Worm (Caenorhabditis elegans) whole organism, young adult: ENCODE results near the gene nrf-6.
A peak's percentile ranks its signal among the peaks of the same experiment; 100 is the strongest.

Source experiments
- B0019.2 ChIP-seq: fragments of 200-800 bp; sonication (Bioruptor generic); conservative IDR thresholded peaks from 2 replicates; pipeline ENCODE4 v1.3.6; 2022; ENCODE audit warnings: missing genetic modification reagents, missing genetic modification characterization, missing compliant biosample characterization
- D2030.7 ChIP-seq: fragments of 200-800 bp; sonication (Bioruptor generic); IDR thresholded peaks from 2 replicates; pipeline ENCODE4 v1.3.6; 2022; ENCODE audit warnings: missing genetic modification reagents, missing genetic modification characterization, missing compliant biosample characterization
- F37B4.10 ChIP-seq: fragments of 200-800 bp; sonication (Bioruptor generic); IDR thresholded peaks from 2 replicates; pipeline ENCODE4 v1.3.6; 2022; ENCODE audit warnings: missing genetic modification characterization, missing compliant biosample characterization
- F39B2.1 ChIP-seq: fragments of 200-800 bp; sonication (Bioruptor generic); IDR thresholded peaks from 2 replicates; pipeline ENCODE4 v1.3.6; 2022; ENCODE audit warnings: missing genetic modification reagents, missing genetic modification characterization, missing compliant biosample characterization
- K12H6.12 ChIP-seq: fragments of 200-800 bp; sonication (Bioruptor generic); optimal IDR thresholded peaks from 2 replicates; lab custom pipeline; 2018; ENCODE audit warnings: mild to moderate bottlenecking, missing genetic modification characterization, missing compliant biosample characterization
- Y53G8AR.9 ChIP-seq: fragments of 200-800 bp; sonication (Bioruptor generic); conservative IDR thresholded peaks from 2 replicates; pipeline ENCODE4 v1.3.6; 2022; ENCODE audit warnings: missing genetic modification reagents, missing genetic modification characterization, missing compliant biosample characterization
- akir-1 ChIP-seq: fragments of 200-800 bp; sonication (Bioruptor generic); optimal IDR thresholded peaks from 2 replicates; lab custom pipeline; 2018; ENCODE audit warnings: mild to moderate bottlenecking, missing genetic modification characterization, moderate library complexity, missing compliant biosample characterization
- ama-1 ChIP-seq, 3 experiments: fragments of 150-350 bp in 1 of 3; sonication (generic microtip) in 2 of 3; optimal IDR thresholded peaks; 2 replicates each; lab custom pipeline; 2014 to 2018; ENCODE audit warnings: missing biosample characterization in 2 of 3, missing genetic modification characterization in 2 of 3, missing genetic modification reagents in 2 of 3
- aptf-2 ChIP-seq: fragments of 200-800 bp; sonication (Bioruptor generic); conservative IDR thresholded peaks from 2 replicates; pipeline ENCODE4 v1.3.6; 2022; ENCODE audit warnings: missing genetic modification reagents, missing genetic modification characterization, missing compliant biosample characterization
- athp-1 ChIP-seq: sonication (generic microtip); optimal IDR thresholded peaks from 2 replicates; lab custom pipeline; 2017; ENCODE audit warnings: mild to moderate bottlenecking, missing genetic modification characterization, missing compliant biosample characterization
- ccch-3 ChIP-seq: fragments of 200-800 bp; sonication (Bioruptor generic); optimal IDR thresholded peaks from 2 replicates; lab custom pipeline; 2018; ENCODE audit warnings: mild to moderate bottlenecking, missing genetic modification characterization, missing compliant biosample characterization
- cebp-1 ChIP-seq, 2 experiments: fragments of 200-800 bp in 1 of 2; sonication (Bioruptor generic) in 1 of 2; sonication (generic microtip) in 1 of 2; IDR thresholded peaks in 1 of 2; optimal IDR thresholded peaks in 1 of 2; 2 replicates each; pipeline versions ENCODE4 v1.3.6 to Lab custom; 2017 to 2022; ENCODE audit warnings: missing compliant biosample characterization in 2 of 2, missing genetic modification characterization in 2 of 2, mild to moderate bottlenecking in 1 of 2, missing genetic modification reagents in 1 of 2, moderate library complexity in 1 of 2
- ceh-27 ChIP-seq: fragments of 200-800 bp; sonication (Bioruptor generic); optimal IDR thresholded peaks from 2 replicates; lab custom pipeline; 2018; ENCODE audit warnings: mild to moderate bottlenecking, missing genetic modification characterization, moderate library complexity, missing compliant biosample characterization
- ceh-40 ChIP-seq: fragments of 200-800 bp; sonication (Bioruptor generic); IDR thresholded peaks from 2 replicates; pipeline ENCODE4 v1.3.6; 2022; ENCODE audit warnings: missing genetic modification characterization, missing compliant biosample characterization
- dpff-1 ChIP-seq: sonication (generic microtip); optimal IDR thresholded peaks from 2 replicates; lab custom pipeline; 2017; ENCODE audit warnings: mild to moderate bottlenecking, missing genetic modification characterization, missing compliant biosample characterization
- dpl-1 ChIP-seq: fragments of 150-350 bp; optimal IDR thresholded peaks from 2 replicates; lab custom pipeline; 2014; ENCODE audit warnings: missing biosample characterization, missing genetic modification reagents, missing genetic modification characterization
- egl-18 ChIP-seq: fragments of 200-800 bp; sonication (Bioruptor generic); IDR thresholded peaks from 2 replicates; pipeline ENCODE4 v1.3.6; 2022; ENCODE audit warnings: missing genetic modification reagents, missing genetic modification characterization, missing compliant biosample characterization
- egl-44 ChIP-seq: fragments of 200-800 bp; sonication (Bioruptor generic); IDR thresholded peaks from 2 replicates; pipeline ENCODE4 v1.3.6; 2022; ENCODE audit warnings: missing genetic modification reagents, missing genetic modification characterization, missing compliant biosample characterization
- ets-4 ChIP-seq: fragments of 200-800 bp; sonication (Bioruptor generic); optimal IDR thresholded peaks from 2 replicates; lab custom pipeline; 2018; ENCODE audit warnings: mild to moderate bottlenecking, missing genetic modification characterization, missing compliant biosample characterization
- hsf-1 ChIP-seq: fragments of 200-800 bp; sonication (Bioruptor generic); IDR thresholded peaks from 2 replicates; pipeline ENCODE4 v1.3.6; 2022; ENCODE audit warnings: missing genetic modification reagents, missing genetic modification characterization, missing compliant biosample characterization
- lag-1 ChIP-seq: fragments of 200-800 bp; sonication (Bioruptor generic); IDR thresholded peaks from 2 replicates; pipeline ENCODE4 v1.3.6; 2022; ENCODE audit warnings: missing genetic modification reagents, missing genetic modification characterization, missing compliant biosample characterization
- lir-1 ChIP-seq: fragments of 200-800 bp; sonication (Bioruptor generic); conservative IDR thresholded peaks from 2 replicates; pipeline ENCODE4 v1.3.6; 2022; ENCODE audit warnings: missing genetic modification reagents, missing genetic modification characterization, missing compliant biosample characterization
- madf-6 ChIP-seq: fragments of 200-800 bp; sonication (Bioruptor generic); IDR thresholded peaks from 2 replicates; pipeline ENCODE4 v1.3.6; 2022; ENCODE audit warnings: missing genetic modification reagents, missing genetic modification characterization, missing compliant biosample characterization
- madf-8 ChIP-seq: fragments of 200-800 bp; sonication (Bioruptor generic); conservative IDR thresholded peaks from 2 replicates; pipeline ENCODE4 v1.3.6; 2022; ENCODE audit warnings: missing genetic modification reagents, missing genetic modification characterization, missing compliant biosample characterization
- mcd-1 ChIP-seq: fragments of 200-800 bp; sonication (Bioruptor generic); IDR thresholded peaks from 2 replicates; pipeline ENCODE4 v1.3.6; 2022; ENCODE audit warnings: missing genetic modification reagents, missing genetic modification characterization, missing compliant biosample characterization
- mel-28 ChIP-seq: sonication (generic microtip); optimal IDR thresholded peaks from 2 replicates; lab custom pipeline; 2016; ENCODE audit warnings: borderline replicate concordance, mild to moderate bottlenecking, missing genetic modification characterization, missing compliant biosample characterization
- mxl-1 ChIP-seq: sonication (generic microtip); optimal IDR thresholded peaks from 2 replicates; lab custom pipeline; 2016; ENCODE audit warnings: missing genetic modification characterization, missing compliant biosample characterization
- nfya-1 ChIP-seq: sonication (generic microtip); optimal IDR thresholded peaks from 2 replicates; lab custom pipeline; 2017; ENCODE audit warnings: antibody characterized with exemption, missing compliant biosample characterization, missing genetic modification characterization, borderline replicate concordance; ENCODE audit not compliant: insufficient read depth
- nfyb-1 ChIP-seq: fragments of 200-800 bp; sonication (Bioruptor generic); IDR thresholded peaks from 2 replicates; pipeline ENCODE4 v1.3.6; 2022; ENCODE audit warnings: missing genetic modification reagents, missing genetic modification characterization, missing compliant biosample characterization
- nhr-80 ChIP-seq: sonication (generic microtip); optimal IDR thresholded peaks from 2 replicates; lab custom pipeline; 2016; ENCODE audit warnings: missing genetic modification characterization, missing compliant biosample characterization
- nhr-90 ChIP-seq: sonication (generic microtip); optimal IDR thresholded peaks from 2 replicates; lab custom pipeline; 2016; ENCODE audit warnings: missing genotype, mild to moderate bottlenecking, missing genetic modification characterization, missing compliant biosample characterization
- pha-4 ChIP-seq: fragments of 150-350 bp; sonication (generic microtip); optimal IDR thresholded peaks from 2 replicates; lab custom pipeline; 2014; ENCODE audit warnings: missing biosample characterization, missing genetic modification reagents, missing genetic modification characterization
- snpc-3.4 ChIP-seq: sonication (generic microtip); optimal IDR thresholded peaks from 2 replicates; lab custom pipeline; 2017; ENCODE audit warnings: missing genetic modification characterization, mild to moderate bottlenecking, missing compliant biosample characterization, antibody characterized with exemption, moderate library complexity, missing genotype, missing genetic modification reagents
- tlf-1 ChIP-seq: fragments of 200-800 bp; sonication (Bioruptor generic); optimal IDR thresholded peaks from 2 replicates; lab custom pipeline; 2018; ENCODE audit warnings: mild to moderate bottlenecking, missing genetic modification characterization, missing compliant biosample characterization
- xnd-1 ChIP-seq: sonication (generic microtip); optimal IDR thresholded peaks from 2 replicates; lab custom pipeline; 2016; ENCODE audit warnings: missing genotype, missing genetic modification reagents, missing genetic modification characterization, missing compliant biosample characterization
- ztf-28 ChIP-seq: fragments of 200-800 bp; sonication (Bioruptor generic); IDR thresholded peaks from 2 replicates; pipeline ENCODE4 v1.3.6; 2022; ENCODE audit warnings: missing genetic modification reagents, missing genetic modification characterization, missing compliant biosample characterization

Gene nrf-6

DNA sequence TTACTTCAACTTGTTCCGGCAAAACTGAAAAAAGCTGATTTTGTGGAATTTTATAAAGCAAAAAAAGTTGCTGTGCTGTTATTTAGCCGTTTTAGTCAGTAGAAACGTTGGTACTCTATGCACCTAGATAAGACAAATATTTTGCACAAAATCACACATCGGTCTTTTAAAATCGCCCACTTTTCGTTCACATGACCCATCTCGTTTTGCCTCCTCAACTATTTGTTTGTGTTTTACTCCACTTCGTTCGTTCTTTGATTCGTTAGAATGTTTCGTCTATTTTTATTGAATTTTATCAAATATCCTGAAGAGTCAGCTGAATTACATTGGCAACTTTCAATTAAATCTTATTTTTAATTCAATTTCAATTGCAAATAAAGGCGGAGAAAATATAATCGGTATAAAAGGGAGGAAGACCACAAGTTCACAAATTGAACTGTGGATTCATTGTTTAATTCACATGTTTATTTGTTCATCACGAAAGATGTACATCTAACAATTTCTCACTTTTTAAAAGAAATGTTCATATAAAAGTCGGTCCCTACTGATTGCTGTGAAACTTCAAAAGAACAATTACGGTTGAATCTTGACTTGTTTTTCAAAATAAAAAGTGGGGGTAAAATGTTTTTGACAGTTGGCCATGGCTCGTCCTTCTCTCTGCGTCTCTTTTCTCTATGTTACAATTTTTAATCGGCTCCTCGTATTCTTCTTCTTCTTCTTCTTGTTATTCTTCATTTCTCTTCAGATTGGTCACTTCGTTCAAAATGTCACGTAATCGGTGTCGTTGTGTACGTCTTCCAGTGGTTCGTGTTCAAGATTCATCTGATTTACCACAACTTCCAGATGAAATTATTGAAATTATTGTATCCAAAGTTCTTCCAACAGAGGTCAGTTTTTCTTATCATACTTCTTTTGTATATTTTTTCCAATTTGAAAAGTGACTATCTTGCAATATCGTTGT is 20.2 kb downstream of the nrf-6 start, which contains the start of gene DH11.2:
DH11.2 (plus strand) TSS at position 746 of the 961 bp plus-strand sequence.
- no peak for TF ChIP-seq hsf-1 (GFP tag; lab: Robert Waterston, UW)
- no peak for TF ChIP-seq B0019.2 (GFP tag; lab: Robert Waterston, UW)
- no peak for TF ChIP-seq D2030.7
- TF ChIP-seq ets-4 (GFP tag; lab: Kevin White, UChicago), result no peak
- TF ChIP-seq ceh-40, result no peak
- no peak for TF ChIP-seq F39B2.1 (GFP tag; lab: Robert Waterston, UW)
- no peak for TF ChIP-seq dpl-1 (GFP tag; lab: Kevin White, UChicago)
- TF ChIP-seq egl-44 (GFP tag; lab: Robert Waterston, UW), result no peak
- TF ChIP-seq F37B4.10 (GFP tag; lab: Robert Waterston, UW), result no peak
- TF ChIP-seq dpff-1, result no peak
- TF ChIP-seq cebp-1 (GFP tag; IDR thresholded peaks at IDR 0.05; lab: Robert Waterston, UW), result no peak
- no peak for TF ChIP-seq cebp-1 (tag; optimal IDR thresholded peaks at IDR 0.05; lab: Kevin White, UChicago)
- no peak for TF ChIP-seq ccch-3 (GFP tag; lab: Kevin White, UChicago)
- no peak for TF ChIP-seq xnd-1
- TF ChIP-seq akir-1 (GFP tag; lab: Kevin White, UChicago), result no peak
- no peak for TF ChIP-seq ztf-28
- TF ChIP-seq madf-8, result no peak
- no peak for TF ChIP-seq madf-6 (GFP tag; lab: Robert Waterston, UW)
- no peak for TF ChIP-seq nfya-1 (tag; lab: Kevin White, UChicago)
- no peak for TF ChIP-seq Y53G8AR.9
- TF ChIP-seq mxl-1 (tag; lab: Kevin White, UChicago), result no peak
- peak; percentile 42 for TF ChIP-seq nhr-80 (tag; lab: Kevin White, UChicago)
- no peak for TF ChIP-seq lag-1
- TF ChIP-seq tlf-1 (GFP tag; lab: Kevin White, UChicago), result peak; percentile 15
- TF ChIP-seq ama-1 (optimal IDR thresholded peaks at IDR 0.05; lab: Kevin White, UChicago), result peak; percentile 84
- no peak for TF ChIP-seq ama-1 (GFP tag; optimal IDR thresholded peaks at IDR 0.05; lab: Kevin White, UChicago)

DNA sequence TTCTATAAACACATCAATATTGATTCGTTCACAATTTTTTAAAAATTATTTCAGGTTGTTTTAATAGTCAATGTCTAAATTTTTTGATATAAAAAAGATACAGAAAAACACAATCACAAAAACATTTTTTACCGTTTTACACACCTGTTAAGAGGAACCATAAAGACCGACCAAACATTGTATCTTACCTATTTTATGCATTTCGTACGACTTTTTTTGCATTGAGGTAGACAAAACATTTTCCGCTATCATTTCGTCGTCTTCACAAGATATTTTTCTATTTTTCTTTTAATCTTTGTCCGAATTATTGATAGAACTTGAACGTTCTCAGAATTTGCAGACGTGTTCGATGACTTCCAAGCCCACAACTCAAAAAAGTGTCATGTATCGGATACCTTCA is 24.2 kb downstream of the nrf-6 start, which contains the start of gene glna-2:
glna-2 (plus strand) TSS at position 301 of the 400 bp plus-strand sequence.
- TF ChIP-seq dpff-1 (no peak), Y53G8AR.9 (no peak), mcd-1 (GFP tag; lab: Robert Waterston, UW) (no peak), athp-1 (no peak), snpc-3.4 (tag; lab: Kevin White, UChicago) (no peak), K12H6.12 (tag; lab: Kevin White, UChicago) (no peak), nfyb-1 (GFP tag; lab: Robert Waterston, UW) (no peak), pha-4 (tag; lab: Kevin White, UChicago) (no peak), ztf-28 (no peak), dpl-1 (GFP tag; lab: Kevin White, UChicago) (no peak), ceh-27 (no peak)

DNA sequence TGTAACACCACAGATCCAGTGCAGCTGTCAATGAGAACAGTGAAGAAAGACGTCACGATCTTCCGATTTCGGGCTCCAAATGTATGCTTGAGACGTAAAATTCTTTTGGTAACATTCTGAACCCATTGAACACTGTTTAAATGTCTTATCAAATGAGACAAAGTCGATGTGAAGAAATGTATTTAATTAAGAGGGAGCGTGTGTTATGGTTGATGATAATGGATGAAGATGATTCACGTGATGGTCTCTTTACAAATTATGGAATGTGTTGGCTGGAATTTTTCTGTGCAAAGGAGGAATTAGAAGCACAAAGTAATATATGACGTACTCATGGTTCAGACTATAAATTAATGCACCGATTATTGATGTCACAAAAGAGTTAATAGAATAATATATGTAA is 25.5 kb downstream of the nrf-6 start:
- TF ChIP-seq egl-18 (GFP tag; lab: Robert Waterston, UW), result no peak
- TF ChIP-seq mel-28, result no peak
- TF ChIP-seq nhr-90 (tag; lab: Kevin White, UChicago), result no peak
- TF ChIP-seq aptf-2, result no peak
- no peak for TF ChIP-seq lir-1 (GFP tag; lab: Robert Waterston, UW)
- TF ChIP-seq, all 124 proteins: peak for 0
